Fruit fly (Drosophila melanogaster) whole organism, embryonic: Measurements from ENCODE around the gene Mlp84B.

Experiments
- ATbp ChIP-seq: fragments of 200-800 bp; sonication (Bioruptor generic); optimal IDR thresholded peaks from 2 replicates; lab custom pipeline; 2017; ENCODE audit warnings: missing biosample characterization, mild to moderate bottlenecking, missing genetic modification characterization, missing genetic modification reagents
- Asciz ChIP-seq: fragments of 200-800 bp; sonication (Bioruptor generic); optimal IDR thresholded peaks from 2 replicates; lab custom pipeline; 2017; ENCODE audit warnings: missing biosample characterization, mild to moderate bottlenecking, missing genetic modification characterization, missing genetic modification reagents
- CG11398 ChIP-seq: fragments of 200-800 bp; sonication (Bioruptor generic); optimal IDR thresholded peaks from 2 replicates; lab custom pipeline; 2016; ENCODE audit warnings: missing biosample characterization, missing genetic modification characterization
- CG11695 ChIP-seq: fragments of 200-800 bp; sonication (Bioruptor generic); IDR thresholded peaks from 3 replicates; pipeline ENCODE4 v1.3.6; 2022; ENCODE audit warnings: missing biosample characterization, missing genetic modification characterization
- CG15011 ChIP-seq: fragments of 200-800 bp; sonication (Bioruptor generic); optimal IDR thresholded peaks from 3 replicates; lab custom pipeline; 2018; ENCODE audit warnings: missing biosample characterization, mild to moderate bottlenecking, missing genetic modification characterization
- CG15073 ChIP-seq: fragments of 200-800 bp; sonication (Bioruptor generic); optimal IDR thresholded peaks from 2 replicates; lab custom pipeline; 2016; ENCODE audit warnings: missing biosample characterization, missing genetic modification characterization
- CG17385 ChIP-seq: fragments of 200-800 bp; sonication (Bioruptor generic); optimal IDR thresholded peaks from 3 replicates; lab custom pipeline; 2018; ENCODE audit warnings: missing biosample characterization, mild to moderate bottlenecking, missing genetic modification characterization
- CG1792 ChIP-seq: fragments of 200-800 bp; sonication (Bioruptor generic); optimal IDR thresholded peaks from 2 replicates; lab custom pipeline; 2016; ENCODE audit warnings: missing biosample characterization, missing genetic modification characterization
- CG18262 ChIP-seq: fragments of 200-800 bp; optimal IDR thresholded peaks from 3 replicates; lab custom pipeline; 2019; ENCODE audit warnings: missing biosample characterization, mild to moderate bottlenecking, missing genetic modification characterization, moderate library complexity
- CG1832 ChIP-seq: fragments of 200-800 bp; sonication (Bioruptor generic); optimal IDR thresholded peaks from 2 replicates; lab custom pipeline; 2017; ENCODE audit warnings: missing biosample characterization, mild to moderate bottlenecking, missing genetic modification characterization, inconsistent platforms
- CG2129 ChIP-seq: fragments of 200-800 bp; sonication (Bioruptor generic); IDR thresholded peaks from 2 replicates; pipeline ENCODE4 v1.3.6; 2022; ENCODE audit warnings: missing biosample characterization, missing genetic modification characterization; ENCODE audit not compliant: partially characterized antibody
- CG2875 ChIP-seq: fragments of 200-800 bp; sonication (Bioruptor generic); optimal IDR thresholded peaks from 2 replicates; lab custom pipeline; 2017; ENCODE audit warnings: missing biosample characterization, mild to moderate bottlenecking, missing genetic modification characterization, missing genetic modification reagents
- CG31365 ChIP-seq: fragments of 200-800 bp; sonication (Bioruptor generic); optimal IDR thresholded peaks from 2 replicates; lab custom pipeline; 2018; ENCODE audit warnings: missing biosample characterization, mild to moderate bottlenecking, missing genetic modification characterization
- CG32767 ChIP-seq: fragments of 200-800 bp; sonication (Bioruptor generic); IDR thresholded peaks from 2 replicates; pipeline ENCODE4 v1.3.6; 2022; ENCODE audit warnings: missing biosample characterization, missing genetic modification characterization
- CG3726 ChIP-seq: fragments of 200-800 bp; sonication (Bioruptor generic); IDR thresholded peaks from 3 replicates; pipeline ENCODE4, ENCODE4 v1.3.6; 2022; ENCODE audit warnings: missing biosample characterization, missing genetic modification characterization
- CG4282 ChIP-seq: fragments of 200-800 bp; sonication (Bioruptor generic); optimal IDR thresholded peaks from 2 replicates; lab custom pipeline; 2016; ENCODE audit warnings: missing biosample characterization, missing genetic modification characterization
- CG4404 ChIP-seq: fragments of 200-800 bp; sonication (Bioruptor generic); IDR thresholded peaks from 2 replicates; pipeline ENCODE4 v1.3.6; 2022; ENCODE audit warnings: missing biosample characterization, missing genetic modification characterization
- CG4730 ChIP-seq: fragments of 200-800 bp; sonication (Bioruptor generic); IDR thresholded peaks from 2 replicates; pipeline ENCODE4 v1.3.6; 2022; ENCODE audit warnings: missing biosample characterization, missing genetic modification characterization
- CG7357 ChIP-seq: fragments of 200-800 bp; sonication (Bioruptor generic); IDR thresholded peaks from 3 replicates; pipeline ENCODE4 v1.3.6; 2022; ENCODE audit warnings: missing biosample characterization, missing genetic modification characterization
- CG7745 ChIP-seq: fragments of 200-800 bp; sonication (Bioruptor generic); optimal IDR thresholded peaks from 2 replicates; lab custom pipeline; 2018; ENCODE audit warnings: missing biosample characterization, mild to moderate bottlenecking, missing genetic modification characterization, moderate library complexity
- CG9817 ChIP-seq: fragments of 200-800 bp; sonication (Bioruptor generic); optimal IDR thresholded peaks from 2 replicates; lab custom pipeline; 2018; ENCODE audit warnings: missing biosample characterization, mild to moderate bottlenecking, missing genetic modification characterization, moderate library complexity
- Dbx ChIP-seq: fragments of 200-800 bp; sonication (Bioruptor generic); IDR thresholded peaks from 3 replicates; pipeline ENCODE4 v1.3.6; 2022; ENCODE audit warnings: missing biosample characterization, missing genetic modification characterization
- Fer1 ChIP-seq: fragments of 200-800 bp; sonication (Bioruptor generic); optimal IDR thresholded peaks from 2 replicates; lab custom pipeline; 2017; ENCODE audit warnings: missing biosample characterization, mild to moderate bottlenecking, missing genetic modification characterization
- Jarid2 ChIP-seq: fragments of 200-800 bp; sonication (Bioruptor generic); optimal IDR thresholded peaks from 3 replicates; lab custom pipeline; 2017; ENCODE audit warnings: mild to moderate bottlenecking, missing biosample characterization, missing genetic modification reagents, missing genetic modification characterization
- Mad ChIP-seq: fragments of 200-800 bp; sonication (Bioruptor generic); optimal IDR thresholded peaks from 2 replicates; lab custom pipeline; 2016; ENCODE audit warnings: missing biosample characterization, missing genetic modification characterization
- NC2α ChIP-seq: fragments of 200-800 bp; sonication (Bioruptor generic); optimal IDR thresholded peaks from 2 replicates; lab custom pipeline; 2016; ENCODE audit warnings: missing biosample characterization, missing genetic modification characterization
- Ravus ChIP-seq: fragments of 200-800 bp; sonication (Bioruptor generic); IDR thresholded peaks from 2 replicates; pipeline ENCODE4 v1.3.6; 2022; ENCODE audit warnings: missing biosample characterization, missing genetic modification characterization
- Six4 ChIP-seq: fragments of 200-800 bp; sonication (Bioruptor generic); optimal IDR thresholded peaks from 2 replicates; lab custom pipeline; 2016; ENCODE audit warnings: missing biosample characterization, missing genetic modification characterization
- Sry-β ChIP-seq: fragments of 200-800 bp; sonication (Bioruptor generic); optimal IDR thresholded peaks from 2 replicates; lab custom pipeline; 2018; ENCODE audit warnings: missing biosample characterization, mild to moderate bottlenecking, missing genetic modification characterization, moderate library complexity
- Sry-δ ChIP-seq: fragments of 200-800 bp; sonication (Bioruptor generic); optimal IDR thresholded peaks from 2 replicates; lab custom pipeline; 2016; ENCODE audit warnings: missing biosample characterization, missing genetic modification characterization
- ap ChIP-seq: fragments of 200-800 bp; sonication (Bioruptor generic); IDR thresholded peaks from 2 replicates; pipeline ENCODE4 v1.3.6; 2022; ENCODE audit warnings: missing biosample characterization, missing genetic modification characterization
- ato ChIP-seq: fragments of 200-800 bp; sonication (Bioruptor generic); IDR thresholded peaks from 2 replicates; pipeline ENCODE4 v1.3.6; 2022; ENCODE audit warnings: missing biosample characterization, missing genetic modification characterization; ENCODE audit not compliant: partially characterized antibody
- bbx ChIP-seq: fragments of 200-800 bp; sonication (Bioruptor generic); IDR thresholded peaks from 2 replicates; pipeline ENCODE4 v1.3.6; 2022; ENCODE audit warnings: missing biosample characterization, missing genetic modification characterization; ENCODE audit not compliant: partially characterized antibody
- br ChIP-seq: fragments of >200 bp; optimal IDR thresholded peaks from 2 replicates; lab custom pipeline; 2017
- cg ChIP-seq: fragments of 200-800 bp; sonication (Bioruptor generic); optimal IDR thresholded peaks from 3 replicates; lab custom pipeline; 2019; ENCODE audit warnings: missing biosample characterization, mild to moderate bottlenecking, missing genetic modification characterization, moderate library complexity
- corto ChIP-seq: fragments of 200-800 bp; sonication (Bioruptor generic); optimal IDR thresholded peaks from 2 replicates; lab custom pipeline; 2016; ENCODE audit warnings: missing biosample characterization, mild to moderate bottlenecking, missing genetic modification characterization, moderate library complexity
- dm ChIP-seq: fragments of 200-800 bp; sonication (Bioruptor generic); optimal IDR thresholded peaks from 3 replicates; lab custom pipeline; 2016; ENCODE audit warnings: missing biosample characterization, missing genetic modification characterization
- gem ChIP-seq: fragments of 200-800 bp; sonication (Bioruptor generic); optimal IDR thresholded peaks from 2 replicates; lab custom pipeline; 2019; ENCODE audit warnings: missing biosample characterization, mild to moderate bottlenecking, missing genetic modification characterization, moderate library complexity
- grn ChIP-seq: fragments of 200-800 bp; sonication (Bioruptor generic); optimal IDR thresholded peaks from 3 replicates; lab custom pipeline; 2017; ENCODE audit warnings: missing biosample characterization, missing genetic modification characterization
- hkb ChIP-seq, 2 experiments: fragments of 200-800 bp in 1 of 2; fragments of >200 bp in 1 of 2; sonication (Bioruptor generic) in 1 of 2; IDR thresholded peaks in 1 of 2; optimal IDR thresholded peaks in 1 of 2; 2 replicates each; pipeline versions ENCODE4 v1.3.6 to Lab custom; 2017 to 2022; ENCODE audit warnings: missing biosample characterization in 1 of 2, missing genetic modification characterization in 1 of 2
- insv ChIP-seq, 2 experiments: fragments of 200-800 bp; sonication (Bioruptor generic); optimal IDR thresholded peaks; 3 replicates each; lab custom pipeline; 2016 to 2018; ENCODE audit warnings: missing biosample characterization in 2 of 2, missing genetic modification characterization in 2 of 2
- jing ChIP-seq: fragments of 200-800 bp; sonication (Bioruptor generic); optimal IDR thresholded peaks from 2 replicates; lab custom pipeline; 2018; ENCODE audit warnings: missing biosample characterization, mild to moderate bottlenecking, missing genetic modification characterization
- lab ChIP-seq: fragments of 200-800 bp; sonication (Bioruptor generic); optimal IDR thresholded peaks from 3 replicates; lab custom pipeline; 2017; ENCODE audit warnings: missing biosample characterization, missing genetic modification characterization, mild to moderate bottlenecking, moderate library complexity, missing genetic modification reagents
- prd ChIP-seq, 3 experiments: fragments of >200 bp in 2 of 3; fragments of 200-800 bp in 1 of 3; sonication (Bioruptor generic) in 1 of 3; optimal IDR thresholded peaks in 2 of 3; IDR thresholded peaks in 1 of 3; 2 replicates in 2 of 3; 3 replicates in 1 of 3; pipeline versions ENCODE4 v1.3.6 to Lab custom; 2017 to 2022; ENCODE audit warnings: missing biosample characterization in 1 of 3, missing genetic modification characterization in 1 of 3
- shn ChIP-seq: fragments of 200-800 bp; sonication (Bioruptor generic); optimal IDR thresholded peaks from 3 replicates; lab custom pipeline; 2016; ENCODE audit warnings: missing biosample characterization, missing genetic modification characterization
- sisA ChIP-seq: fragments of 200-800 bp; sonication (Bioruptor generic); IDR thresholded peaks from 2 replicates; pipeline ENCODE4 v1.3.6; 2022; ENCODE audit warnings: missing biosample characterization, missing genetic modification characterization
- tap ChIP-seq: fragments of 200-800 bp; optimal IDR thresholded peaks from 3 replicates; lab custom pipeline; 2019; ENCODE audit warnings: missing biosample characterization, mild to moderate bottlenecking, missing genetic modification characterization, moderate library complexity
- tgo ChIP-seq: fragments of 200-800 bp; sonication (Bioruptor generic); IDR thresholded peaks from 3 replicates; pipeline ENCODE4 v1.3.6; 2022; ENCODE audit warnings: missing biosample characterization, missing genetic modification characterization
- tio ChIP-seq: fragments of 200-800 bp; sonication (Bioruptor generic); optimal IDR thresholded peaks from 2 replicates; lab custom pipeline; 2017; ENCODE audit warnings: missing biosample characterization, missing genetic modification characterization, inconsistent platforms
- tna ChIP-seq: fragments of 200-800 bp; sonication (Bioruptor generic); IDR thresholded peaks from 2 replicates; pipeline ENCODE4 v1.3.6; 2022; ENCODE audit warnings: missing biosample characterization, missing genetic modification characterization; ENCODE audit not compliant: partially characterized antibody

Gene Mlp84B

DNA sequence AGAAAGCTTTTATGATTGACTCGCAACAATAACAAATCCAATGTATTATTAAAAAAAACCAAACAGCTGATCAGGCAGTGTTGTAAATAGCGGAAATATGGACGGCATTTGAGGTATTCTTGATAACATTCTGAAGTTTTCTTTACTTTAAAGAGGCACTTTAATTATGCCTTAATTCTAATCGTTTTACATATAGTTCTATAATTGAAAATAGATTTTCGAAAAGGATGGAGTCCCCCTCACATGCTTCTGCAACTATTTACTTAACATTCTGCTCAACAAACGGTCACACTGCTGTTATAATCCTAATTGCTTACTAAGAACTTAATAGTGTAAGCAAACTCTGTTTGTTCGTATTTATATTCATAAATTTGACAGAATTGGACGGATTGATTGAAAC lies 10.4 kb upstream of the Mlp84B start, which contains the start of gene CG10068 (continued):
- TF ChIP-seq cg (GFP tag; lab: Kevin White, UChicago) (no peak), ap (GFP tag; lab: Robert Waterston, UW) (peak; percentile 85), insv (GFP tag; optimal IDR thresholded peaks at IDR 0.05; lab: Kevin White, UChicago) (peak in 1 of 2 experiments; percentile 57), CG1792 (GFP tag; lab: Kevin White, UChicago) (peak; percentile 79), CG3726 (GFP tag; lab: Robert Waterston, UW) (peak; percentile 89), Sry-β (GFP tag; lab: Kevin White, UChicago) (no peak), tap (tag; lab: Kevin White, UChicago) (peak; percentile 77), jing (GFP tag; lab: Kevin White, UChicago) (peak; percentile 72), Six4 (peak; percentile 87), br (lab: Kevin White, UChicago) (no peak), Ravus (GFP tag; lab: Robert Waterston, UW) (peak; percentile 21), prd (optimal IDR thresholded peaks at IDR 0.05; lab: Kevin White, UChicago) (no peak), prd (GFP tag; IDR thresholded peaks at IDR 0.05; lab: Robert Waterston, UW) (peak; percentile 95), tio (GFP tag; lab: Kevin White, UChicago) (peak; percentile 81), corto (GFP tag; lab: Kevin White, UChicago) (peak; percentile 45), CG15073 (no peak), CG11398 (peak; percentile 85), ato (GFP tag; lab: Robert Waterston, UW) (no peak), dm (GFP tag; lab: Kevin White, UChicago) (peak; percentile 62), gem (tag; lab: Kevin White, UChicago) (peak; percentile 94), CG4282 (peak; percentile 54), CG2129 (GFP tag; lab: Robert Waterston, UW) (no peak), shn (GFP tag; lab: Kevin White, UChicago) (peak; percentile 81), CG32767 (GFP tag; lab: Robert Waterston, UW) (peak; percentile 81), CG7357 (GFP tag; lab: Robert Waterston, UW) (peak; percentile 67; the same call in 2 of the 3 replicates), CG4730 (peak; percentile 82), CG11695 (GFP tag; lab: Robert Waterston, UW) (peak; percentile 93), hkb (optimal IDR thresholded peaks at IDR 0.05; lab: Kevin White, UChicago) (no peak), hkb (GFP tag; IDR thresholded peaks at IDR 0.05; lab: Robert Waterston, UW) (peak; percentile 95), CG15011 (GFP tag; lab: Kevin White, UChicago) (peak; percentile 79), CG2875 (GFP tag; lab: Kevin White, UChicago) (peak; percentile 77), ATbp (peak; percentile 80), bbx (GFP tag; lab: Robert Waterston, UW) (no peak), Jarid2 (GFP tag; lab: Kevin White, UChicago) (peak; percentile 29), Fer1 (GFP tag; lab: Kevin White, UChicago) (peak; percentile 84), tna (no peak), CG17385 (GFP tag; lab: Kevin White, UChicago) (peak; percentile 84), lab (GFP tag; lab: Kevin White, UChicago) (peak; percentile 94), NC2α (peak; percentile 81), Asciz (GFP tag; lab: Kevin White, UChicago) (peak; percentile 84), Dbx (GFP tag; lab: Robert Waterston, UW) (peak; percentile 87), Sry-δ (GFP tag; lab: Kevin White, UChicago) (peak; percentile 68), CG31365 (tag; lab: Kevin White, UChicago) (peak; percentile 64), CG7745 (tag; lab: Kevin White, UChicago) (no peak), sisA (GFP tag; lab: Robert Waterston, UW) (peak; percentile 78), tgo (GFP tag; lab: Robert Waterston, UW) (peak; percentile 92), CG1832 (no peak), CG18262 (tag; lab: Kevin White, UChicago) (peak; percentile 91), grn (peak; percentile 13), Mad (GFP tag; lab: Kevin White, UChicago) (peak; percentile 83), CG4404 (GFP tag; lab: Robert Waterston, UW) (peak; percentile 83; the same call in 1 of the 2 replicates), CG9817 (tag; lab: Kevin White, UChicago) (peak; percentile 69)
